Worm (Caenorhabditis elegans): ENCODE data around the gene mstr-2.

The mstr-2 gene

ce11 chrIII:4495685-4496084 lies 26.8 kb downstream of the mstr-2 start:
- TF ChIP-seq lin-11 (tag; optimal IDR thresholded peaks at IDR 0.05) (no peak), lin-39 (tag; optimal IDR thresholded peaks at IDR 0.05) (no peak), ceh-16 (tag; optimal IDR thresholded peaks at IDR 0.05) (no peak), nhr-237 (tag; optimal IDR thresholded peaks at IDR 0.05) (no peak), sem-4 (tag; optimal IDR thresholded peaks at IDR 0.05) (no peak), nhr-12 (tag; optimal IDR thresholded peaks at IDR 0.05) (no peak), nhr-77 (tag; optimal IDR thresholded peaks at IDR 0.05) (no peak), R02D3.7 (tag; optimal IDR thresholded peaks at IDR 0.05) (no peak)

ce11 chrIII:4496085-4496484 lies 27.2 kb downstream of the mstr-2 start:
- TF ChIP-seq ztf-4 (tag; optimal IDR thresholded peaks at IDR 0.05) (peak; percentile 29), nhr-21 (tag; optimal IDR thresholded peaks at IDR 0.05) (peak; percentile 75), lsy-2 (tag; optimal IDR thresholded peaks at IDR 0.05) (peak in 1 of 2 experiments; percentile 40), F13H6.1 (tag; optimal IDR thresholded peaks at IDR 0.05) (peak; percentile 13), nhr-25 (tag; optimal IDR thresholded peaks at IDR 0.05) (peak; percentile 60), blmp-1 (tag; optimal IDR thresholded peaks at IDR 0.05; ENCODE audit: insufficient read depth) (peak; percentile 60), gmeb-1 (tag; optimal IDR thresholded peaks at IDR 0.05) (peak; percentile 2), unc-62 (GFP tag; optimal IDR thresholded peaks at IDR 0.05) (no peak), fos-1 (tag; optimal IDR thresholded peaks at IDR 0.05) (peak; percentile 65), C34F6.9 (tag; optimal IDR thresholded peaks at IDR 0.05) (no peak), ZK546.5 (tag; optimal IDR thresholded peaks at IDR 0.05) (no peak), sma-3 (GFP tag; optimal IDR thresholded peaks at IDR 0.05) (peak; percentile 76), crh-2 (tag; optimal IDR thresholded peaks at IDR 0.05) (peak; percentile 41), mdl-1 (tag; optimal IDR thresholded peaks at IDR 0.05) (peak in 1 of 2 experiments; percentile 39), ceh-82 (tag; optimal IDR thresholded peaks at IDR 0.05) (no peak), elt-3 (tag; optimal IDR thresholded peaks at IDR 0.05) (no peak), sma-9 (GFP tag; optimal IDR thresholded peaks at IDR 0.05) (peak; percentile 85), sma-9 (tag; optimal IDR thresholded peaks at IDR 0.05) (no peak), nhr-6 (tag; optimal IDR thresholded peaks at IDR 0.05) (peak; percentile 25), nhr-129 (tag; optimal IDR thresholded peaks at IDR 0.05) (peak; percentile 59)

ce11 chrIII:4498938-4499337 lies 30.0 kb downstream of the mstr-2 start, which contains the start of the genes C07G2.5 and atf-7:
C07G2.5 (minus strand) TSS chrIII:4499038.
atf-7 (minus strand) TSS chrIII:4499045.
- TF ChIP-seq R02D3.7 (tag; optimal IDR thresholded peaks at IDR 0.05) (no peak), zag-1 (tag; optimal IDR thresholded peaks at IDR 0.05) (no peak), nhr-129 (tag; optimal IDR thresholded peaks at IDR 0.05) (no peak), nhr-12 (tag; optimal IDR thresholded peaks at IDR 0.05) (no peak), lin-39 (tag; optimal IDR thresholded peaks at IDR 0.05) (no peak), sem-4 (tag; optimal IDR thresholded peaks at IDR 0.05) (no peak), dmd-4 (tag; optimal IDR thresholded peaks at IDR 0.05) (no peak), ZK546.5 (tag; optimal IDR thresholded peaks at IDR 0.05) (no peak), sma-3 (GFP tag; optimal IDR thresholded peaks at IDR 0.05) (no peak), F13H6.1 (tag; optimal IDR thresholded peaks at IDR 0.05) (no peak), alr-1 (tag; optimal IDR thresholded peaks at IDR 0.05) (no peak), mbf-1 (tag; optimal IDR thresholded peaks at IDR 0.05) (no peak), mdl-1 (tag; optimal IDR thresholded peaks at IDR 0.05) (no peak), egl-27 (tag; optimal IDR thresholded peaks at IDR 0.05) (no peak), elt-1 (tag; optimal IDR thresholded peaks at IDR 0.05) (no peak)

ce11 chrIII:4502559-4503240 lies 33.8 kb downstream of the mstr-2 start:
- peak; percentile 38 for TF ChIP-seq sma-3 (GFP tag; optimal IDR thresholded peaks at IDR 0.05)
- TF ChIP-seq sma-9 (GFP tag; optimal IDR thresholded peaks at IDR 0.05) = peak; percentile 66
- no peak for TF ChIP-seq sma-9 (tag; optimal IDR thresholded peaks at IDR 0.05)
- TF ChIP-seq alr-1 (tag; optimal IDR thresholded peaks at IDR 0.05) = no peak
- TF ChIP-seq nhr-25 (tag; optimal IDR thresholded peaks at IDR 0.05) = peak; percentile 43
- TF ChIP-seq nhr-21 (tag; optimal IDR thresholded peaks at IDR 0.05) = peak; percentile 43
- TF ChIP-seq ama-1 (optimal IDR thresholded peaks at IDR 0.05) = no peak
- peak; percentile 89 for TF ChIP-seq fos-1 (tag; optimal IDR thresholded peaks at IDR 0.05)
- peak; percentile 68 for TF ChIP-seq crh-2 (tag; optimal IDR thresholded peaks at IDR 0.05)
- peak in 1 of 2 experiments; percentile 56 for TF ChIP-seq mdl-1 (tag; optimal IDR thresholded peaks at IDR 0.05)
- no peak for TF ChIP-seq nhr-237 (tag; optimal IDR thresholded peaks at IDR 0.05)

Measured in whole organism, L2 larva.